Worm (Caenorhabditis elegans) whole organism, L2 larva: ENCODE measurements around the gene ptb-1.

Experiments
- Y55F3AM.14 ChIP-seq: fragments of 200-800 bp; sonication (Bioruptor generic); optimal IDR thresholded peaks from 2 replicates; lab custom pipeline; 2018; ENCODE audit warnings: mild to moderate bottlenecking, missing genetic modification characterization, missing compliant biosample characterization
- ZK546.5 ChIP-seq: sonication (generic microtip); optimal IDR thresholded peaks from 2 replicates; lab custom pipeline; 2017; ENCODE audit warnings: missing biosample characterization, missing genetic modification characterization
- ama-1 ChIP-seq: fragments of 150-350 bp; optimal IDR thresholded peaks from 2 replicates; lab custom pipeline; 2018; ENCODE audit warnings: inconsistent platforms
- ceh-82 ChIP-seq: fragments of 150-350 bp; optimal IDR thresholded peaks from 2 replicates; lab custom pipeline; 2014; ENCODE audit warnings: missing biosample characterization, missing genetic modification characterization
- nhr-11 ChIP-seq: fragments of 150-350 bp; optimal IDR thresholded peaks from 2 replicates; lab custom pipeline; 2014; ENCODE audit warnings: missing biosample characterization, missing genetic modification characterization
- nhr-6 ChIP-seq: fragments of 150-350 bp; optimal IDR thresholded peaks from 2 replicates; lab custom pipeline; 2014; ENCODE audit warnings: missing biosample characterization, missing genetic modification characterization
- sma-9 ChIP-seq, 2 experiments: fragments of 150-350 bp in 1 of 2; sonication (generic microtip) in 1 of 2; optimal IDR thresholded peaks; 2 replicates each; lab custom pipeline; 2014 to 2016; ENCODE audit warnings: missing genetic modification characterization in 2 of 2, mild to moderate bottlenecking in 1 of 2, missing biosample characterization in 1 of 2, missing compliant biosample characterization in 1 of 2, missing genetic modification reagents in 1 of 2, moderate library complexity in 1 of 2
- unc-62 ChIP-seq: fragments of 150-350 bp; optimal IDR thresholded peaks from 2 replicates; lab custom pipeline; 2014; ENCODE audit warnings: missing biosample characterization, missing genetic modification reagents, missing genetic modification characterization

ce11 chrII:10705347-10705996 is 30.1 kb downstream of the ptb-1 start:
- TF ChIP-seq sma-9 (GFP tag; optimal IDR thresholded peaks at IDR 0.05; lab: Kevin White, UChicago) = no peak
- TF ChIP-seq sma-9 (tag; optimal IDR thresholded peaks at IDR 0.05; lab: Kevin White, UChicago) = no peak
- no peak for TF ChIP-seq ama-1
- TF ChIP-seq Y55F3AM.14 (GFP tag; lab: Kevin White, UChicago) = no peak
- no peak for TF ChIP-seq nhr-6 (tag; lab: Kevin White, UChicago)
- no peak for TF ChIP-seq ZK546.5
- no peak for TF ChIP-seq nhr-11
- no peak for TF ChIP-seq unc-62 (GFP tag; lab: Kevin White, UChicago)
- no peak for TF ChIP-seq ceh-82 (tag; lab: Kevin White, UChicago)
